Worm (Caenorhabditis elegans) whole organism, midembryonic: ENCODE data around the gene C03B1.9.
A peak's percentile ranks its signal among the peaks of the same experiment; 100 is the strongest.

Experiments
- T22C8.4 ChIP-seq: fragments of 200-800 bp; sonication (Bioruptor generic); IDR thresholded peaks from 2 replicates; pipeline ENCODE4 v1.3.6; 2022; ENCODE audit warnings: missing genetic modification characterization, missing compliant biosample characterization
- cog-1 ChIP-seq: sonication (generic microtip); optimal IDR thresholded peaks from 2 replicates; lab custom pipeline; 2016; ENCODE audit warnings: missing genetic modification characterization, missing compliant biosample characterization
- flt-1 ChIP-seq: fragments of 200-800 bp; sonication (Bioruptor generic); IDR thresholded peaks from 2 replicates; pipeline ENCODE4 v1.3.6; 2022; ENCODE audit warnings: missing genetic modification characterization, missing compliant biosample characterization
- klf-2 ChIP-seq: fragments of 200-800 bp; sonication (Bioruptor generic); conservative IDR thresholded peaks from 2 replicates; pipeline ENCODE4 v1.3.6; 2022; ENCODE audit warnings: missing genetic modification reagents, missing genetic modification characterization, missing compliant biosample characterization
- med-1 ChIP-seq: sonication (generic microtip); optimal IDR thresholded peaks from 2 replicates; lab custom pipeline; 2017; ENCODE audit warnings: missing genetic modification characterization, mild to moderate bottlenecking, missing compliant biosample characterization, antibody characterized with exemption, missing genetic modification reagents; ENCODE audit not compliant: insufficient read depth
- ref-1 ChIP-seq: fragments of 200-800 bp; sonication (Bioruptor generic); conservative IDR thresholded peaks from 2 replicates; pipeline ENCODE4 v1.3.6; 2022; ENCODE audit warnings: missing genetic modification reagents, missing genetic modification characterization, missing compliant biosample characterization
- tab-1 ChIP-seq: fragments of 200-800 bp; sonication (Bioruptor generic); IDR thresholded peaks from 2 replicates; pipeline ENCODE4 v1.3.6; 2022; ENCODE audit warnings: missing genetic modification characterization, missing compliant biosample characterization
- ztf-23 ChIP-seq: fragments of 200-800 bp; sonication (Bioruptor generic); IDR thresholded peaks from 2 replicates; pipeline ENCODE4 v1.3.6; 2022; ENCODE audit warnings: missing genetic modification reagents, missing genetic modification characterization, missing compliant biosample characterization
- ztf-29 ChIP-seq: fragments of 200-800 bp; sonication (Bioruptor generic); IDR thresholded peaks from 2 replicates; pipeline ENCODE4 v1.3.6; 2022; ENCODE audit warnings: missing genetic modification reagents, missing genetic modification characterization, missing compliant biosample characterization

C03B1.9 gene

DNA sequence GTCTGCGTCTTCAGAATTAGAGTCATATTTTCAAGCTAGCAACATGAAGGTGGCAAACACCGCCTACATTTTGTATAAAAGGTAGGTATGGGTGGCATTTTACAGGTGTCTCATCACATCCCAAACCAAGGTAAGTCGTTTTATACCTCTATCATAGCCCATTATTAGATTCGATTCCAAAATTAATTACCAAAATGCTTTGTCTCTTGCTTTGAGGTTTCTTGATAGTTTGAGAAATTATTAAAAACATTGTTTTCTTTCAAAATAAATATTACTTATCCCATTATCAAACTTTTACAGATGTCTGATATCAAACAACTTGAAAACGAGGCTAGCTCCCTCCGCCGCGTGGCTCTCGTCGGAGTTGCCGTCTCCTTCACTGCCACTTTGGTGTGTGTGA is 20.8 kb downstream of the C03B1.9 start, which contains the start of gene col-168:
TSS of gene col-168 (plus strand) at position 301 of the 400 bp plus-strand sequence.
- TF ChIP-seq ztf-29 = no peak
- no peak for TF ChIP-seq ref-1
- TF ChIP-seq ztf-23 = no peak
- TF ChIP-seq med-1 (GFP tag; lab: Kevin White, UChicago) = no peak
- no peak for TF ChIP-seq flt-1 (GFP tag; lab: Robert Waterston, UW)
- TF ChIP-seq klf-2 (GFP tag; lab: Robert Waterston, UW) = no peak
- no peak for TF ChIP-seq T22C8.4 (GFP tag; lab: Robert Waterston, UW)
- no peak for TF ChIP-seq tab-1 (GFP tag; lab: Robert Waterston, UW)
- no peak for TF ChIP-seq cog-1 (tag; lab: Kevin White, UChicago)

DNA sequence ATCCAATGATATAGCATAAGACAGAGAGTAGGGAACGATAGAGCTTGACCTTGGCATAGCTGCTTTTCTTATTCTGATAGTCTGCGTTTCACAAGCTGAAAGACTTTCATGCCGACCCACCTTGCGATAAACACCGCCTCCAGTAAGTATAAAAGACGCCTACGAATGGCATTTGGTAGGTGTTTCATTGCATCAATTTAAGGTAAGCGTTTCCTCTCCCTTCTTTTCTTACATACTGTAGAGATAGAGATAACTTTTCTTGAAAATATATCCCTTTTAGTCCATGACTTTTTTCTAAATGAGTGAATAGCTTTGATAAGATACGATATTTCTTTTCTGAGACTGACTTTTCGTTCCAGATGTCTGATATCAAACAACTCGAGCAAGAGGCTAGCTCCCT is 23.8 kb downstream of the C03B1.9 start, which contains the start of gene col-167:
TSS of gene col-167 (plus strand) at position 360 of the 400 bp plus-strand sequence.
- TF ChIP-seq ztf-23 (no peak), tab-1 (GFP tag; lab: Robert Waterston, UW) (no peak), cog-1 (tag; lab: Kevin White, UChicago) (no peak), ztf-29 (no peak), ref-1 (no peak), klf-2 (GFP tag; lab: Robert Waterston, UW) (no peak), med-1 (GFP tag; lab: Kevin White, UChicago) (no peak), flt-1 (GFP tag; lab: Robert Waterston, UW) (no peak), T22C8.4 (GFP tag; lab: Robert Waterston, UW) (no peak)

ce11 chrX:6321380-6321779 is 25.5 kb downstream of the C03B1.9 start:
- TF ChIP-seq tab-1 (GFP tag; lab: Robert Waterston, UW) = no peak
- no peak for TF ChIP-seq cog-1 (tag; lab: Kevin White, UChicago)
- TF ChIP-seq ref-1 = no peak
- no peak for TF ChIP-seq ztf-29
- no peak for TF ChIP-seq klf-2 (GFP tag; lab: Robert Waterston, UW)
- no peak for TF ChIP-seq ztf-23
- no peak for TF ChIP-seq T22C8.4 (GFP tag; lab: Robert Waterston, UW)
- TF ChIP-seq flt-1 (GFP tag; lab: Robert Waterston, UW) = no peak

- TF ChIP-seq ztf-29 (no peak), med-1 (GFP tag; lab: Kevin White, UChicago) (no peak), klf-2 (GFP tag; lab: Robert Waterston, UW) (no peak), tab-1 (GFP tag; lab: Robert Waterston, UW) (no peak), flt-1 (GFP tag; lab: Robert Waterston, UW) (no peak), ref-1 (no peak), T22C8.4 (GFP tag; lab: Robert Waterston, UW) (no peak), ztf-23 (no peak), cog-1 (tag; lab: Kevin White, UChicago) (no peak)
These were observed 26.0 kb downstream of the C03B1.9 start for ce11 chrX:6320887-6321286.

ce11 chrX:6319546-6319945 is 27.4 kb downstream of the C03B1.9 start, which contains the start of gene chtb-3:
chtb-3 (minus strand) TSS chrX:6319646.
- TF ChIP-seq T22C8.4 (GFP tag; lab: Robert Waterston, UW) = no peak
- no peak for TF ChIP-seq flt-1 (GFP tag; lab: Robert Waterston, UW)
- TF ChIP-seq ztf-29 = no peak

DNA sequence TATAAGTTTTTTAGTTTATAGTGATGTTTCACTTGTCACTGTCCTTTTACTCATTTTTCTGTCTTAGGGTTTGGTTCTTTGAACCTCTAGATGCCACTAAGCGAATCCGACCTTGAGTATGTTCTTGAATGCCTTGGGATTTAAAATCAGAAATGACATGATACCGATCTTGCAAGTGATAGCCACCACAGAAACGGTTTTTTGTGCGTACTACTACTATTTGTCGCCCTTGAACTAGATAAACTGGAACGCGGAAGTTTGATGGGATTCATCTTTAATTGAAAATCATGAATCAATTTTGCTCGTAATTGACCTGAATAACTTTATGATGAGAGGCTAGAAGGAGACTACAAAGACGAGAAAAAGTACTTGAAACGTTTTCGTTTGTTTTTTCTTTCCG is 28.1 kb downstream of the C03B1.9 start:
- TF ChIP-seq T22C8.4 (GFP tag; lab: Robert Waterston, UW) = no peak
- no peak for TF ChIP-seq med-1 (GFP tag; lab: Kevin White, UChicago)
- no peak for TF ChIP-seq ref-1
- no peak for TF ChIP-seq flt-1 (GFP tag; lab: Robert Waterston, UW)
- no peak for TF ChIP-seq ztf-29
- TF ChIP-seq klf-2 (GFP tag; lab: Robert Waterston, UW) = no peak
- TF ChIP-seq ztf-23 = no peak
- TF ChIP-seq tab-1 (GFP tag; lab: Robert Waterston, UW) = no peak
- no peak for TF ChIP-seq cog-1 (tag; lab: Kevin White, UChicago)

- no peak for TF ChIP-seq ztf-29
- TF ChIP-seq ztf-23 = no peak
- no peak for TF ChIP-seq tab-1 (GFP tag; lab: Robert Waterston, UW)
- no peak for TF ChIP-seq med-1 (GFP tag; lab: Kevin White, UChicago)
- TF ChIP-seq klf-2 (GFP tag; lab: Robert Waterston, UW) = no peak
- no peak for TF ChIP-seq flt-1 (GFP tag; lab: Robert Waterston, UW)
- TF ChIP-seq T22C8.4 (GFP tag; lab: Robert Waterston, UW) = no peak
These were observed 35.5 kb downstream of the C03B1.9 start, which contains the start of gene npr-38 for ce11 chrX:6311391-6311790. npr-38 (plus strand) TSS chrX:6311691.

DNA sequence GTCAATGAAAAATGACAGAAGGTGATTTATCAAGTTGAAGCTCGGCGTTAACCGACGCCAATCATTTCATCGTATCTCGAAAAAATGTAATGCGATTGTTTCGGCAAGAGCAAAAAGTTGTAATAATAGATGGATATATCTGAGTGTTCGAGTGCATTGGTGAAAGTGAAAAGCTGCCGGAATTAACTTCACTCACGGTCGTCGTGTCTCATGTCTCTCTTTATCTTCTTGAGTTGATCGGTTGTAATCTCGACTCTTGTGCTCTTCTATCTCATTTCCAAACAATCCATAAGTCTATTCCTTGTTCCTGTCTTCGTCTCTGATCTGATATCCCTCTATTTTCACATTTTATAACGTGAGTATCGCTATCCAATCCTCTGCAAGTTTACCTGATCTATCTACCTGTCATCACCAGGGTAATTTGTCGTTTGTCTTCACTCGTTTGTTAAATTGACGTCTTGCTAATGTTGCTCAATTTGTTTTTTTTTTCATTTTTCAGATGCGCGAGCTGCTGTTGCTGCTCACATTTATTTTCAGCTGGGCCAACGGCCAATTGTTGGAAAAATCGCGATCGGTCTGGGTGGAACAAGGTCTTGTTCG is 47.2 kb downstream of the C03B1.9 start, which contains the start of gene cest-16:
TSS of gene cest-16 (plus strand) at position 302 of the 600 bp plus-strand sequence.
- TF ChIP-seq ztf-29 = no peak
- TF ChIP-seq med-1 (GFP tag; lab: Kevin White, UChicago) = no peak
- no peak for TF ChIP-seq flt-1 (GFP tag; lab: Robert Waterston, UW)

ce11 chrX:6296402-6296844 is 50.5 kb downstream of the C03B1.9 start:
- TF ChIP-seq ref-1 (no peak; the same call in 1 of the 2 replicates), ztf-23 (peak; percentile 87), ztf-29 (peak; percentile 63), flt-1 (GFP tag; lab: Robert Waterston, UW) (peak; percentile 91), med-1 (GFP tag; lab: Kevin White, UChicago) (peak; percentile 39), klf-2 (GFP tag; lab: Robert Waterston, UW) (peak; percentile 83), cog-1 (tag; lab: Kevin White, UChicago) (peak; percentile 99), T22C8.4 (GFP tag; lab: Robert Waterston, UW) (peak; percentile 92), tab-1 (GFP tag; lab: Robert Waterston, UW) (peak; percentile 80; the same call in 1 of the 2 replicates)
